Worm (Caenorhabditis elegans) whole organism, L4/young adult: ENCODE results near the gene tnt-4.
A peak's percentile ranks its signal among the peaks of the same experiment; 100 is the strongest.

Experiments used
- W03F9.2 ChIP-seq: fragments of 150-350 bp; optimal IDR thresholded peaks from 2 replicates; lab custom pipeline; 2014; ENCODE audit warnings: missing biosample characterization, missing genetic modification characterization
- dao-5 ChIP-seq: sonication (generic microtip); optimal IDR thresholded peaks from 2 replicates; lab custom pipeline; 2016; ENCODE audit warnings: missing genotype, missing genetic modification characterization, moderate library complexity, missing compliant biosample characterization
- him-1 ChIP-seq: sonication (generic microtip); optimal IDR thresholded peaks from 2 replicates; lab custom pipeline; 2016; ENCODE audit warnings: missing genotype, missing genetic modification reagents, missing genetic modification characterization, missing compliant biosample characterization

The tnt-4 gene

DNA sequence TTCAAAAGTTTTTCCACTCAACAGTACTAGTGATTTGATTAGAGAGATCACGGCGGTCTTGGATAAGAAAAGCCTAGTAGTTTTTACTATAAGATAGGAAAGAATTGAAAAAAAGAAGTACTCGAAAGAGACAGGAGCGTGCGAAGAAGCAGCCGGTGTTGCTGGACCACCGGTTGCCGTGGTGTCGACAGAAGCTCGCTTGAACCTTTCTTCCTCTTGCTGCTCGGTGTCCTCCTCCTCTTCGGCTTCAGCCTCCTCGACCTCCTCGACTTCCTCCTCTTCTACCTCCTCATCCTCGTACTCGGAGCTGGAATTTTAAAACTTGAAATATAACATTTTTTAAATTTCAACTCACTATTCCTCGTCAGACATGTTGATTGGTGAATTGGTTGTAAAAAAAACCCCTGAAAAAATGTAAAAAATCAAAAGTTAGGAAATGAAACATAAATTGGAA, at the start of gene tnt-4:
tnt-4 (minus strand) TSS at position 404 of the 454 bp plus-strand sequence.
- TF ChIP-seq dao-5 (tag; lab: Kevin White, UChicago) (no peak), W03F9.2 (tag; lab: Kevin White, UChicago) (no peak), him-1 (tag; lab: Kevin White, UChicago) (no peak)

ce11 chrV:2035545-2035944, 42.8 kb upstream of the tnt-4 start, which contains the start of gene srab-23:
srab-23 (minus strand) TSS chrV:2035645.
- TF ChIP-seq him-1 (tag; lab: Kevin White, UChicago) (no peak), dao-5 (tag; lab: Kevin White, UChicago) (no peak)

ce11 chrV:2031454-2031853, 38.7 kb upstream of the tnt-4 start, which contains the start of gene hil-6:
hil-6 (minus strand) TSS chrV:2031554.
- TF ChIP-seq him-1 (tag; lab: Kevin White, UChicago) (no peak), dao-5 (tag; lab: Kevin White, UChicago) (no peak), W03F9.2 (tag; lab: Kevin White, UChicago) (no peak)

DNA sequence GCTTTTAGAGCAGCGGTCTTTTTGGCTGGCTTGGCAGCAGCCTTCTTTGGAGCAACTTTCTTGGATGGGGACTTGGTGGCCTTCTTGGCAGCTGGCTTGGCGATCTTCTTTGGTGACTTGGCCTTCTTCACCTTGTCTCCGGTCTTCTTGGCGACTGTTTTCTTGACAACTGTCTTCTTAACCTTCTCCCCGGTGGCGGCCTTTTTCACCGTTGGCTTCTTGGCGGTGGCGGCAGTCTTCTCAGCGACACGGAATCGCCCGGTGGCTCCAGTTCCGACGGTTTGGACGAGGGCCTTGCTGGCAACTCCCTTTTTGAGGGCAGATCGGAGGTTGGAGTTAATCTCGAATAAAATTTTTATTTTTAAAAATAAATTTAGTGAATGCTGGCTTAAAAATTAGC, 37.9 kb upstream of the tnt-4 start:
- no peak for TF ChIP-seq W03F9.2 (tag; lab: Kevin White, UChicago)
- TF ChIP-seq him-1 (tag; lab: Kevin White, UChicago): no peak
- TF ChIP-seq dao-5 (tag; lab: Kevin White, UChicago): no peak

ce11 chrV:2029877-2030276, 37.2 kb upstream of the tnt-4 start, which contains the start of gene F59A7.12:
F59A7.12 (plus strand) TSS chrV:2030177.
- no peak for TF ChIP-seq him-1 (tag; lab: Kevin White, UChicago)
- TF ChIP-seq W03F9.2 (tag; lab: Kevin White, UChicago): no peak
- TF ChIP-seq dao-5 (tag; lab: Kevin White, UChicago): no peak

ce11 chrV:2027787-2028186, 35.1 kb upstream of the tnt-4 start, which contains the start of gene srab-13:
srab-13 (minus strand) TSS chrV:2027887.
- no peak for TF ChIP-seq him-1 (tag; lab: Kevin White, UChicago)
- TF ChIP-seq W03F9.2 (tag; lab: Kevin White, UChicago): no peak

ce11 chrV:2022374-2022773, 29.7 kb upstream of the tnt-4 start, which contains the start of gene F59A7.5:
F59A7.5 (plus strand) TSS chrV:2022674.
- no peak for TF ChIP-seq W03F9.2 (tag; lab: Kevin White, UChicago)

DNA sequence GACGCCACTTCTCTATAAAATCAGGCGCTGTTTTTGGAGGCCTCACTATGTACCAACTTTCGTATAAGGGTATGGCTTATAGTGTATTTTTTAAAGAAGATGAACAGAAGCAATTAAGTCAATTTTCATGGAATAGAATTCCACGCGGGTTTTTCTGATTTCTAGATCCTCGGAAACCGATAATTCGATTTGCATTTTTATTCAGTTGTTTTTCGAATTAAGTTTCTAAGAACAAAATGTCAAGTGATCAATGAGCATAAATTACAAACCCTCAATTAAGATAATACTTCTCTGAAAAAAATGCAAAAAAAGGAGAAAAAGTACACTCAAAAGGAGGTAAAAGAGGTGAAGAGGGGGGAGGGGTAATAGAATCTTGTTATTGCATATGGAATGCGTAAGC, 28.6 kb upstream of the tnt-4 start:
- TF ChIP-seq him-1 (tag; lab: Kevin White, UChicago) (no peak), dao-5 (tag; lab: Kevin White, UChicago) (no peak)

DNA sequence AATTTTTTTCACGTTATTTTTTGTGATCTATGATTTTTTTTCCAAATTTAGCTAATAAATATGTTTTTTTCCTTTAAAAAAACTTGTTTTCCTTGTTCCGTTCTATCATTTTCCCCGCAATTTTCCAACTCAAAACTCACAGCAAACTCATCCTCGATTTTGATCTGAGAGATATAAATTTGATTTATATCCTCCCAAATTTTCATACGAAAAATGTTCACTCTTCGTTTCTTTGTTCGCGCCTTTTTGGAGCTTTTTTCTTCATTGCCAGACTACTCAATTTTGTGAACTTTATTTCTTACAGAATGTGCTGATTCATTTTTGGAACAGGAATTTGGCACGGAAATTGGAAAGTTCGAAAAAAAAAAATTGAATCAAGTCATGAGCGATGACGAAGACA, 26.0 kb upstream of the tnt-4 start, which contains the start of gene F59A7.14:
F59A7.14 (plus strand) TSS at position 301 of the 400 bp plus-strand sequence.
- no peak for TF ChIP-seq dao-5 (tag; lab: Kevin White, UChicago)
- TF ChIP-seq him-1 (tag; lab: Kevin White, UChicago): no peak
- TF ChIP-seq W03F9.2 (tag; lab: Kevin White, UChicago): no peak

ce11 chrV:2016428-2016827, 23.7 kb upstream of the tnt-4 start, which contains the start of gene F59A7.2:
F59A7.2 (minus strand) TSS chrV:2016528.
- TF ChIP-seq dao-5 (tag; lab: Kevin White, UChicago) (no peak), W03F9.2 (tag; lab: Kevin White, UChicago) (no peak), him-1 (tag; lab: Kevin White, UChicago) (no peak)

ce11 chrV:2013824-2014223, 21.1 kb upstream of the tnt-4 start, which contains the start of gene F59A7.11:
F59A7.11 (minus strand) TSS chrV:2013924.
- TF ChIP-seq W03F9.2 (tag; lab: Kevin White, UChicago) (no peak), dao-5 (tag; lab: Kevin White, UChicago) (no peak), him-1 (tag; lab: Kevin White, UChicago) (no peak)

ce11 chrV:2011777-2012176, 19.1 kb upstream of the tnt-4 start, which contains the start of gene F59A7.7:
F59A7.7 (plus strand) TSS chrV:2012077.
- TF ChIP-seq W03F9.2 (tag; lab: Kevin White, UChicago) (no peak), him-1 (tag; lab: Kevin White, UChicago) (no peak), dao-5 (tag; lab: Kevin White, UChicago) (no peak)

ce11 chrV:2008412-2008811, 15.7 kb upstream of the tnt-4 start:
- peak; percentile 19 for TF ChIP-seq W03F9.2 (tag; lab: Kevin White, UChicago)
- TF ChIP-seq dao-5 (tag; lab: Kevin White, UChicago): no peak
- peak; percentile 1 for TF ChIP-seq him-1 (tag; lab: Kevin White, UChicago)

- TF ChIP-seq him-1 (tag; lab: Kevin White, UChicago): no peak
Observed at ce11 chrV:2004659-2005058, 11.9 kb upstream of the tnt-4 start, which contains the start of gene cysl-4. cysl-4 (plus strand) TSS chrV:2004959.
